Worm (Caenorhabditis elegans) whole organism, young adult: ENCODE results near the gene let-653.

Source experiments
- B0035.1 ChIP-seq: sonication (generic microtip); optimal IDR thresholded peaks from 2 replicates; lab custom pipeline; 2016; ENCODE audit warnings: missing genetic modification characterization, mild to moderate bottlenecking, missing compliant biosample characterization, missing genotype, missing genetic modification reagents
- K12H6.12 ChIP-seq: fragments of 200-800 bp; sonication (Bioruptor generic); optimal IDR thresholded peaks from 2 replicates; lab custom pipeline; 2018; ENCODE audit warnings: mild to moderate bottlenecking, missing genetic modification characterization, missing compliant biosample characterization
- efl-1 ChIP-seq: fragments of 150-350 bp; optimal IDR thresholded peaks from 2 replicates; lab custom pipeline; 2014; ENCODE audit warnings: missing biosample characterization, missing genetic modification reagents, missing genetic modification characterization
- hsf-1 ChIP-seq: fragments of 200-800 bp; sonication (Bioruptor generic); IDR thresholded peaks from 2 replicates; pipeline ENCODE4 v1.3.6; 2022; ENCODE audit warnings: missing genetic modification reagents, missing genetic modification characterization, missing compliant biosample characterization
- let-607 ChIP-seq, 2 experiments: fragments of 200-800 bp in 1 of 2; sonication (Bioruptor generic) in 1 of 2; sonication (generic microtip) in 1 of 2; optimal IDR thresholded peaks; 2 replicates each; lab custom pipeline; 2016 to 2018; ENCODE audit warnings: mild to moderate bottlenecking in 2 of 2, missing compliant biosample characterization in 2 of 2, missing genetic modification characterization in 2 of 2, moderate library complexity in 2 of 2, missing genotype in 1 of 2
- madf-3 ChIP-seq: fragments of 200-800 bp; sonication (Bioruptor generic); IDR thresholded peaks from 2 replicates; pipeline ENCODE4 v1.3.6; 2022; ENCODE audit warnings: missing genetic modification reagents, missing genetic modification characterization, missing compliant biosample characterization
- mcd-1 ChIP-seq: fragments of 200-800 bp; sonication (Bioruptor generic); IDR thresholded peaks from 2 replicates; pipeline ENCODE4 v1.3.6; 2022; ENCODE audit warnings: missing genetic modification reagents, missing genetic modification characterization, missing compliant biosample characterization
- nfya-2 ChIP-seq: fragments of 200-800 bp; sonication (Bioruptor generic); IDR thresholded peaks from 2 replicates; pipeline ENCODE4 v1.3.6; 2022; ENCODE audit warnings: missing genetic modification reagents, missing genetic modification characterization, missing compliant biosample characterization
- nhr-80 ChIP-seq: sonication (generic microtip); optimal IDR thresholded peaks from 2 replicates; lab custom pipeline; 2016; ENCODE audit warnings: missing genetic modification characterization, missing compliant biosample characterization
- pha-4 ChIP-seq: fragments of 150-350 bp; sonication (generic microtip); optimal IDR thresholded peaks from 2 replicates; lab custom pipeline; 2014; ENCODE audit warnings: missing biosample characterization, missing genetic modification reagents, missing genetic modification characterization
- unc-62 ChIP-seq: fragments of 150-350 bp; optimal IDR thresholded peaks from 2 replicates; lab custom pipeline; 2014; ENCODE audit warnings: missing biosample characterization, missing genetic modification reagents, missing genetic modification characterization
- zim-3 ChIP-seq: sonication (generic microtip); optimal IDR thresholded peaks from 2 replicates; lab custom pipeline; 2017; ENCODE audit warnings: mild to moderate bottlenecking, missing genetic modification characterization, moderate library complexity, missing compliant biosample characterization

DNA sequence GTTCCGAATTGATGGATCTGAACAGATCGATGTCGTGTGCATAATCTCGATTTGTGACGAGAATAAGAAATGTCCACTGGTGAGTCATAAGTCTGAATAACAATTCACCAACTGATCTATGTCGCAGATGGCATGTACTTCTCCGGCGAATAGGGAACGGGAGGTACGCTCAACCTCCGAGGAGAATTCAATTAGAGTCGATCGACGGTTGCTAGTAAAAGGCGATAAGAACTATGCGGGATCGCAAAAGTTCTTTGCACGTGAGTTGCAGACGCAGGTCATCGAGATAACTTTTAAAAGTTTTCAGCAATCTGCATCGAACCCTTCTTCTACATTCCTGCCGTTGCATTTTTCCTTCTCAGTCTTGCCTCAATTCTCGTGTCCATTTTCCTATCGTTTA, 2.9 kb upstream of the let-653 start:
- TF ChIP-seq madf-3 (GFP tag; lab: Robert Waterston, UW) (no peak), B0035.1 (tag; lab: Kevin White, UChicago) (no peak), efl-1 (GFP tag; lab: Kevin White, UChicago) (no peak), unc-62 (no peak), nhr-80 (no peak), nfya-2 (no peak), hsf-1 (GFP tag; lab: Robert Waterston, UW) (no peak), K12H6.12 (no peak), zim-3 (no peak), let-607 (tag; optimal IDR thresholded peaks at IDR 0.05; lab: Kevin White, UChicago) (no peak), pha-4 (tag; lab: Kevin White, UChicago) (no peak), mcd-1 (GFP tag; lab: Robert Waterston, UW) (no peak)
